Worm (Caenorhabditis elegans) whole organism, young adult: ENCODE results near the gene str-250.
A peak's percentile ranks its signal among the peaks of the same experiment; 100 is the strongest.

Experiments used
- B0019.2 ChIP-seq: fragments of 200-800 bp; sonication (Bioruptor generic); conservative IDR thresholded peaks from 2 replicates; pipeline ENCODE4 v1.3.6; 2022; ENCODE audit warnings: missing genetic modification reagents, missing genetic modification characterization, missing compliant biosample characterization
- C17E4.6 ChIP-seq: fragments of 200-800 bp; sonication (Bioruptor generic); IDR thresholded peaks from 2 replicates; pipeline ENCODE4 v1.3.6; 2022; ENCODE audit warnings: missing genetic modification reagents, missing genetic modification characterization, missing compliant biosample characterization
- D2030.7 ChIP-seq: fragments of 200-800 bp; sonication (Bioruptor generic); IDR thresholded peaks from 2 replicates; pipeline ENCODE4 v1.3.6; 2022; ENCODE audit warnings: missing genetic modification reagents, missing genetic modification characterization, missing compliant biosample characterization
- F49E8.2 ChIP-seq: sonication (generic microtip); optimal IDR thresholded peaks from 3 replicates; lab custom pipeline; 2017; ENCODE audit warnings: missing genetic modification characterization, mild to moderate bottlenecking, missing compliant biosample characterization, antibody characterized with exemption, moderate library complexity; ENCODE audit not compliant: insufficient read depth
- F57C9.4 ChIP-seq: sonication (generic microtip); optimal IDR thresholded peaks from 2 replicates; lab custom pipeline; 2017; ENCODE audit warnings: mild to moderate bottlenecking, missing genetic modification characterization, missing compliant biosample characterization
- K11D2.4 ChIP-seq: fragments of 200-800 bp; sonication (Bioruptor generic); IDR thresholded peaks from 2 replicates; pipeline ENCODE4 v1.3.6; 2022; ENCODE audit warnings: missing genetic modification reagents, missing genetic modification characterization, missing compliant biosample characterization
- T07F8.4 ChIP-seq: sonication (generic microtip); optimal IDR thresholded peaks from 2 replicates; lab custom pipeline; 2016; ENCODE audit warnings: mild to moderate bottlenecking, missing genetic modification characterization, moderate library complexity, missing compliant biosample characterization
- T26A5.8 ChIP-seq: sonication (generic microtip); optimal IDR thresholded peaks from 2 replicates; lab custom pipeline; 2016; ENCODE audit warnings: missing genetic modification characterization, missing compliant biosample characterization
- Y56A3A.18 ChIP-seq: fragments of 200-800 bp; sonication (Bioruptor generic); IDR thresholded peaks from 2 replicates; pipeline ENCODE4 v1.3.6; 2022; ENCODE audit warnings: missing genetic modification reagents, missing genetic modification characterization, missing compliant biosample characterization
- Y67H2A.10 ChIP-seq: fragments of 200-800 bp; sonication (Bioruptor generic); conservative IDR thresholded peaks from 2 replicates; pipeline ENCODE4 v1.3.6; 2022; ENCODE audit warnings: missing genetic modification reagents, missing genetic modification characterization, missing compliant biosample characterization
- ZK185.1 ChIP-seq: sonication (generic microtip); optimal IDR thresholded peaks from 2 replicates; lab custom pipeline; 2016; ENCODE audit warnings: mild to moderate bottlenecking, missing genetic modification characterization, missing compliant biosample characterization; ENCODE audit not compliant: poor library complexity, severe bottlenecking
- aptf-2 ChIP-seq: fragments of 200-800 bp; sonication (Bioruptor generic); conservative IDR thresholded peaks from 2 replicates; pipeline ENCODE4 v1.3.6; 2022; ENCODE audit warnings: missing genetic modification reagents, missing genetic modification characterization, missing compliant biosample characterization
- attf-3 ChIP-seq: fragments of 200-800 bp; sonication (Bioruptor generic); conservative IDR thresholded peaks from 2 replicates; pipeline ENCODE4 v1.3.6; 2022; ENCODE audit warnings: missing genetic modification reagents, missing genetic modification characterization, missing compliant biosample characterization
- bed-2 ChIP-seq: fragments of 200-800 bp; sonication (Bioruptor generic); IDR thresholded peaks from 2 replicates; pipeline ENCODE4 v1.3.6; 2022; ENCODE audit warnings: missing genetic modification reagents, missing genetic modification characterization, missing compliant biosample characterization
- ccch-3 ChIP-seq: fragments of 200-800 bp; sonication (Bioruptor generic); optimal IDR thresholded peaks from 2 replicates; lab custom pipeline; 2018; ENCODE audit warnings: mild to moderate bottlenecking, missing genetic modification characterization, missing compliant biosample characterization
- cebp-1 ChIP-seq, 2 experiments: fragments of 200-800 bp in 1 of 2; sonication (Bioruptor generic) in 1 of 2; sonication (generic microtip) in 1 of 2; IDR thresholded peaks in 1 of 2; optimal IDR thresholded peaks in 1 of 2; 2 replicates each; pipeline versions ENCODE4 v1.3.6 to Lab custom; 2017 to 2022; ENCODE audit warnings: missing compliant biosample characterization in 2 of 2, missing genetic modification characterization in 2 of 2, mild to moderate bottlenecking in 1 of 2, missing genetic modification reagents in 1 of 2, moderate library complexity in 1 of 2
- ceh-100 ChIP-seq: fragments of 200-800 bp; sonication (Bioruptor generic); IDR thresholded peaks from 2 replicates; pipeline ENCODE4 v1.3.6; 2022; ENCODE audit warnings: missing genetic modification reagents, missing genetic modification characterization, missing compliant biosample characterization
- dox-1 ChIP-seq: fragments of 200-800 bp; sonication (Bioruptor generic); IDR thresholded peaks from 2 replicates; pipeline ENCODE4 v1.3.6; 2022; ENCODE audit warnings: missing genetic modification reagents, missing genetic modification characterization, missing compliant biosample characterization
- egl-18 ChIP-seq: fragments of 200-800 bp; sonication (Bioruptor generic); IDR thresholded peaks from 2 replicates; pipeline ENCODE4 v1.3.6; 2022; ENCODE audit warnings: missing genetic modification reagents, missing genetic modification characterization, missing compliant biosample characterization
- ekl-4 ChIP-seq: fragments of 200-800 bp; sonication (Bioruptor generic); IDR thresholded peaks from 2 replicates; pipeline ENCODE4 v1.3.6; 2022; ENCODE audit warnings: missing genetic modification reagents, missing genetic modification characterization, missing compliant biosample characterization
- ets-4 ChIP-seq: fragments of 200-800 bp; sonication (Bioruptor generic); optimal IDR thresholded peaks from 2 replicates; lab custom pipeline; 2018; ENCODE audit warnings: mild to moderate bottlenecking, missing genetic modification characterization, missing compliant biosample characterization
- gei-17 ChIP-seq: fragments of 200-800 bp; sonication (Bioruptor generic); optimal IDR thresholded peaks from 2 replicates; lab custom pipeline; 2018; ENCODE audit warnings: mild to moderate bottlenecking, missing genetic modification characterization, missing compliant biosample characterization
- hlh-12 ChIP-seq: sonication (generic microtip); optimal IDR thresholded peaks from 2 replicates; lab custom pipeline; 2016; ENCODE audit warnings: missing genetic modification characterization, missing compliant biosample characterization
- hmg-1.2 ChIP-seq: fragments of 200-800 bp; sonication (Bioruptor generic); IDR thresholded peaks from 2 replicates; pipeline ENCODE4 v1.3.6; 2022; ENCODE audit warnings: missing genetic modification reagents, missing genetic modification characterization, missing compliant biosample characterization
- hrde-1 ChIP-seq: sonication (generic microtip); optimal IDR thresholded peaks from 2 replicates; lab custom pipeline; 2016; ENCODE audit warnings: missing genetic modification characterization, mild to moderate bottlenecking, missing compliant biosample characterization, moderate library complexity, missing genotype, missing genetic modification reagents, borderline replicate concordance
- hsf-1 ChIP-seq: fragments of 200-800 bp; sonication (Bioruptor generic); IDR thresholded peaks from 2 replicates; pipeline ENCODE4 v1.3.6; 2022; ENCODE audit warnings: missing genetic modification reagents, missing genetic modification characterization, missing compliant biosample characterization
- let-526 ChIP-seq: fragments of 200-800 bp; sonication (Bioruptor generic); IDR thresholded peaks from 2 replicates; pipeline ENCODE4 v1.3.6; 2022; ENCODE audit warnings: missing genetic modification reagents, missing genetic modification characterization, missing compliant biosample characterization
- let-607 ChIP-seq, 2 experiments: fragments of 200-800 bp in 1 of 2; sonication (Bioruptor generic) in 1 of 2; sonication (generic microtip) in 1 of 2; optimal IDR thresholded peaks; 2 replicates each; lab custom pipeline; 2016 to 2018; ENCODE audit warnings: mild to moderate bottlenecking in 2 of 2, missing compliant biosample characterization in 2 of 2, missing genetic modification characterization in 2 of 2, moderate library complexity in 2 of 2, missing genotype in 1 of 2
- lin-54 ChIP-seq: fragments of 200-800 bp; sonication (Bioruptor generic); optimal IDR thresholded peaks from 2 replicates; lab custom pipeline; 2018; ENCODE audit warnings: mild to moderate bottlenecking, missing genetic modification characterization, missing compliant biosample characterization
- lsl-1 ChIP-seq: fragments of 200-800 bp; sonication (Bioruptor generic); optimal IDR thresholded peaks from 2 replicates; lab custom pipeline; 2018; ENCODE audit warnings: mild to moderate bottlenecking, missing genetic modification characterization, moderate library complexity, missing compliant biosample characterization
- madf-10 ChIP-seq: sonication (generic microtip); optimal IDR thresholded peaks from 2 replicates; lab custom pipeline; 2016; ENCODE audit warnings: mild to moderate bottlenecking, missing genetic modification characterization, missing compliant biosample characterization
- madf-6 ChIP-seq: fragments of 200-800 bp; sonication (Bioruptor generic); IDR thresholded peaks from 2 replicates; pipeline ENCODE4 v1.3.6; 2022; ENCODE audit warnings: missing genetic modification reagents, missing genetic modification characterization, missing compliant biosample characterization
- mxl-1 ChIP-seq: sonication (generic microtip); optimal IDR thresholded peaks from 2 replicates; lab custom pipeline; 2016; ENCODE audit warnings: missing genetic modification characterization, missing compliant biosample characterization
- nfya-2 ChIP-seq: fragments of 200-800 bp; sonication (Bioruptor generic); IDR thresholded peaks from 2 replicates; pipeline ENCODE4 v1.3.6; 2022; ENCODE audit warnings: missing genetic modification reagents, missing genetic modification characterization, missing compliant biosample characterization
- nhr-120 ChIP-seq: fragments of 200-800 bp; sonication (Bioruptor generic); IDR thresholded peaks from 2 replicates; pipeline ENCODE4 v1.3.6; 2022; ENCODE audit warnings: missing genetic modification characterization, missing compliant biosample characterization
- pbrm-1 ChIP-seq: fragments of 200-800 bp; sonication (Bioruptor generic); IDR thresholded peaks from 2 replicates; pipeline ENCODE4 v1.3.6; 2022; ENCODE audit warnings: missing genetic modification reagents, missing genetic modification characterization, missing compliant biosample characterization
- rec-8 ChIP-seq, 2 experiments: sonication (generic microtip); optimal IDR thresholded peaks; 2 replicates each; lab custom pipeline; 2016; ENCODE audit warnings: mild to moderate bottlenecking in 2 of 2, missing genetic modification characterization in 2 of 2, missing genetic modification reagents in 2 of 2, missing genotype in 2 of 2, missing biosample characterization in 1 of 2, missing compliant biosample characterization in 1 of 2, moderate library complexity in 1 of 2
- snpc-1.1 ChIP-seq: sonication (generic microtip); optimal IDR thresholded peaks from 2 replicates; lab custom pipeline; 2017; ENCODE audit warnings: missing genetic modification characterization, mild to moderate bottlenecking, missing compliant biosample characterization, antibody characterized with exemption, moderate library complexity, missing genotype, missing genetic modification reagents; ENCODE audit not compliant: insufficient read depth
- snpc-1.3 ChIP-seq: sonication (generic microtip); optimal IDR thresholded peaks from 2 replicates; lab custom pipeline; 2017; ENCODE audit warnings: missing genetic modification characterization, mild to moderate bottlenecking, missing compliant biosample characterization, antibody characterized with exemption, moderate library complexity, missing genotype, missing genetic modification reagents; ENCODE audit not compliant: insufficient read depth
- snpc-3.4 ChIP-seq: sonication (generic microtip); optimal IDR thresholded peaks from 2 replicates; lab custom pipeline; 2017; ENCODE audit warnings: missing genetic modification characterization, mild to moderate bottlenecking, missing compliant biosample characterization, antibody characterized with exemption, moderate library complexity, missing genotype, missing genetic modification reagents
- snpc-4 ChIP-seq, 5 experiments: fragments of 150-350 bp in 1 of 5; sonication (generic microtip) in 4 of 5; optimal IDR thresholded peaks; 2 replicates each; lab custom pipeline; 2014 to 2018; ENCODE audit warnings: missing genetic modification characterization in 5 of 5, missing biosample characterization in 3 of 5, antibody characterized with exemption in 2 of 5, mild to moderate bottlenecking in 2 of 5, missing compliant biosample characterization in 2 of 5, missing genotype in 2 of 5, moderate library complexity in 2 of 5, missing genetic modification reagents in 1 of 5
- tlf-1 ChIP-seq: fragments of 200-800 bp; sonication (Bioruptor generic); optimal IDR thresholded peaks from 2 replicates; lab custom pipeline; 2018; ENCODE audit warnings: mild to moderate bottlenecking, missing genetic modification characterization, missing compliant biosample characterization
- unc-62 ChIP-seq: fragments of 150-350 bp; optimal IDR thresholded peaks from 2 replicates; lab custom pipeline; 2014; ENCODE audit warnings: missing biosample characterization, missing genetic modification reagents, missing genetic modification characterization
- xnd-1 ChIP-seq: sonication (generic microtip); optimal IDR thresholded peaks from 2 replicates; lab custom pipeline; 2016; ENCODE audit warnings: missing genotype, missing genetic modification reagents, missing genetic modification characterization, missing compliant biosample characterization
- ztf-18 ChIP-seq: sonication (generic microtip); optimal IDR thresholded peaks from 2 replicates; lab custom pipeline; 2016; ENCODE audit warnings: missing genotype, mild to moderate bottlenecking, missing genetic modification characterization, missing compliant biosample characterization

Gene str-250

ce11 chrV:13961927-13962419 lies 43.5 kb downstream of the str-250 start, which contains the start of the genes algn-13 and R10D12.13 (continued):
- no peak for TF ChIP-seq Y56A3A.18
- peak; percentile 9 for TF ChIP-seq hrde-1 (tag; lab: Kevin White, UChicago)
- TF ChIP-seq nhr-120, result no peak
- no peak for TF ChIP-seq mxl-1 (tag; lab: Kevin White, UChicago)
- peak; percentile 85 for TF ChIP-seq snpc-1.3
- TF ChIP-seq D2030.7 (GFP tag; lab: Robert Waterston, UW), result peak; percentile 71
- peak; percentile 41 for TF ChIP-seq tlf-1 (GFP tag; lab: Kevin White, UChicago)
- TF ChIP-seq attf-3, result 0 out of 2 replicates have a peak, but pooled peaks have one; percentile 21
- peak; percentile 76 for TF ChIP-seq ceh-100 (GFP tag; lab: Robert Waterston, UW)
- no peak for TF ChIP-seq gei-17 (GFP tag; lab: Kevin White, UChicago)
- peak; percentile 79 for TF ChIP-seq ZK185.1 (tag; lab: Kevin White, UChicago)
- TF ChIP-seq T07F8.4 (tag; lab: Kevin White, UChicago), result no peak
- peak; percentile 82 for TF ChIP-seq snpc-1.1 (tag; lab: Kevin White, UChicago)
- no peak for TF ChIP-seq rec-8 (tag; optimal IDR thresholded peaks at IDR 0.05; lab: Kevin White, UChicago)
- TF ChIP-seq madf-10, result no peak
- no peak for TF ChIP-seq nfya-2 (GFP tag; lab: Robert Waterston, UW)
- peak; percentile 92 for TF ChIP-seq snpc-3.4 (tag; lab: Kevin White, UChicago)
- TF ChIP-seq B0019.2 (GFP tag; lab: Robert Waterston, UW), result no peak
- no peak for TF ChIP-seq egl-18 (GFP tag; lab: Robert Waterston, UW)
- TF ChIP-seq K11D2.4 (GFP tag; lab: Robert Waterston, UW), result no peak
- TF ChIP-seq bed-2 (GFP tag; lab: Robert Waterston, UW), result no peak
- TF ChIP-seq let-526 (GFP tag; lab: Robert Waterston, UW), result no peak
- TF ChIP-seq T26A5.8 (tag; lab: Kevin White, UChicago), result no peak
- TF ChIP-seq ets-4 (GFP tag; lab: Kevin White, UChicago), result no peak
- no peak for TF ChIP-seq unc-62 (GFP tag; lab: Kevin White, UChicago)
- TF ChIP-seq ekl-4, result peak; percentile 17; the same call in 1 of the 2 replicates
- peak; percentile 65 for TF ChIP-seq snpc-4 (GFP tag; optimal IDR thresholded peaks at IDR 0.05; lab: Kevin White, UChicago)
- TF ChIP-seq snpc-4 (tag; optimal IDR thresholded peaks at IDR 0.05; lab: Kevin White, UChicago), result peak in 3 of 4 experiments; percentile 54 to 84 (median 57)
- no peak for TF ChIP-seq cebp-1 (GFP tag; IDR thresholded peaks at IDR 0.05; lab: Robert Waterston, UW)
- peak; percentile 65 for TF ChIP-seq cebp-1 (tag; optimal IDR thresholded peaks at IDR 0.05; lab: Kevin White, UChicago)
- no peak for TF ChIP-seq let-607 (tag; optimal IDR thresholded peaks at IDR 0.05; lab: Kevin White, UChicago)
- no peak for TF ChIP-seq aptf-2 (GFP tag; lab: Robert Waterston, UW)
- peak; percentile 77 for TF ChIP-seq dox-1
- TF ChIP-seq Y67H2A.10 (GFP tag; lab: Robert Waterston, UW), result no peak
- no peak for TF ChIP-seq C17E4.6 (GFP tag; lab: Robert Waterston, UW)
- TF ChIP-seq pbrm-1 (GFP tag; lab: Robert Waterston, UW), result peak; percentile 78
- TF ChIP-seq ztf-18 (tag; lab: Kevin White, UChicago), result peak; percentile 37
- TF ChIP-seq madf-6 (GFP tag; lab: Robert Waterston, UW), result peak; percentile 93
- peak; percentile 52 for TF ChIP-seq hmg-1.2
- TF ChIP-seq ccch-3 (GFP tag; lab: Kevin White, UChicago), result no peak
- TF ChIP-seq hsf-1 (GFP tag; lab: Robert Waterston, UW), result peak; percentile 49; the same call in 1 of the 2 replicates
- TF ChIP-seq lin-54 (GFP tag; lab: Kevin White, UChicago), result peak; percentile 69
- peak; percentile 65 for TF ChIP-seq xnd-1 (tag; lab: Kevin White, UChicago)
- peak; percentile 57 for TF ChIP-seq F49E8.2 (tag; lab: Kevin White, UChicago)
- TF ChIP-seq lsl-1 (GFP tag; lab: Kevin White, UChicago), result peak; percentile 52
- TF ChIP-seq F57C9.4 (tag; lab: Kevin White, UChicago), result no peak
- TF ChIP-seq hlh-12 (tag; lab: Kevin White, UChicago), result no peak
